Fruit fly (Drosophila melanogaster): ENCODE measurements around the gene Tango4.

DNA sequence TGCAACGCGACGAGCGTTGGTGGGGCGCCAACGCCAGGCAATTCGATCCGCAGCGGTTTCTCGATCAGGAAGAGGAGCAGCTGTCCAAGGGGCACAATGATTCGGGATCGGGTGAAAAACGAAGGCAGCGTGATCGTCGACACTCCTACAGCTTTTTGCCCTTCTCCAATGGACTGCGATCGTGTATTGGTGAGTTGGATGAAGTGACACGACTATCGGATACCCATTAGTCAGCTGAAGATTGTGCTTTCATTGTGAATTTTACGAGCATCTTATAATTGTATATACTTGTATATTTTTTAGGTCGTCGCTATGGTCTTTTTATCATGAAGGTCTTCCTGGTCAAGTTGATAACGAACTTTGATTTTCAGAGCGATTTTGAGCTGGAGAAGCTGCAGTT, 13.8 kb downstream of the Tango4 start:
- TF ChIP-seq CG8478 (optimal IDR thresholded peaks at IDR 0.05), result no peak
- TF ChIP-seq CTCF (optimal IDR thresholded peaks at IDR 0.05), result no peak
